Worm (Caenorhabditis elegans) whole organism, L2 larva: ENCODE results near the gene F22F1.2.

Experiments used
- alr-1 ChIP-seq: fragments of 150-350 bp; optimal IDR thresholded peaks from 2 replicates; lab custom pipeline; 2014; ENCODE audit warnings: missing biosample characterization, missing genetic modification characterization
- ceh-82 ChIP-seq: fragments of 150-350 bp; optimal IDR thresholded peaks from 2 replicates; lab custom pipeline; 2014; ENCODE audit warnings: missing biosample characterization, missing genetic modification characterization
- lin-13 ChIP-seq: fragments of 150-350 bp; optimal IDR thresholded peaks from 2 replicates; lab custom pipeline; 2014; ENCODE audit warnings: missing biosample characterization, missing genetic modification reagents, missing genetic modification characterization
- mdl-1 ChIP-seq, 2 experiments: fragments of 150-350 bp in 1 of 2; sonication (generic microtip) in 1 of 2; optimal IDR thresholded peaks; 2 replicates each; lab custom pipeline; 2017; ENCODE audit warnings: missing biosample characterization in 2 of 2, missing genetic modification characterization in 2 of 2
- nhr-6 ChIP-seq: fragments of 150-350 bp; optimal IDR thresholded peaks from 2 replicates; lab custom pipeline; 2014; ENCODE audit warnings: missing biosample characterization, missing genetic modification characterization
- nhr-77 ChIP-seq: fragments of 150-350 bp; optimal IDR thresholded peaks from 2 replicates; lab custom pipeline; 2014; ENCODE audit warnings: missing biosample characterization, missing genetic modification characterization
- ztf-11 ChIP-seq: sonication (generic microtip); optimal IDR thresholded peaks from 2 replicates; lab custom pipeline; 2017; ENCODE audit warnings: missing biosample characterization, missing genetic modification characterization

DNA sequence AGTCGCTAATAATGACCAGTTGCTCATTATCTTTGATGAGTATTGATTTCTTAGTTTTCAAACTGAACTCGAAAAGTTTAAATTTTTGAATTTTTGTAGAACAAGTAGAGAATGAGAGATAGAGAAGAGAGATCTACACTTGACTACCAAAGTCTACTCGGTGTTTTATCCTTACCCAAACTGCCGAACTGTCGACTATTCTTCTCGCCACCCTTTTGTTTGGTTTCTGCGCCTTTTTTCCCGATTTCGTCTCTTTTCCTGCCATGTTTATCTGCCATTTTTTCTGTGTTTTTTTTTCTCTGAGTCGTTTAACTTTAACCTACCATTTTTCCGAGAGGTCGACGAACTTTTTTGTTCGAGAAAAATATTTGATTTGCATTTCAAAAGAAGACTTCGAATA, 27.3 kb downstream of the F22F1.2 start, which contains the start of gene C02B8.12:
- TF ChIP-seq ztf-11 (tag; lab: Kevin White, UChicago) (no peak), nhr-77 (tag; lab: Kevin White, UChicago) (no peak), alr-1 (no peak), lin-13 (GFP tag; lab: Kevin White, UChicago) (no peak), mdl-1 (tag; optimal IDR thresholded peaks at IDR 0.05; lab: Kevin White, UChicago) (no peak), nhr-6 (tag; lab: Kevin White, UChicago) (no peak), ceh-82 (no peak)
